Worm (Caenorhabditis elegans) whole organism, L1 larva: ENCODE results near the gene rpn-6.1.

Source experiments
- C04F5.9 ChIP-seq: sonication (generic microtip); optimal IDR thresholded peaks from 2 replicates; lab custom pipeline; 2016; ENCODE audit warnings: missing genetic modification characterization, missing compliant biosample characterization
- C16A3.4 ChIP-seq: fragments of 150-350 bp; optimal IDR thresholded peaks from 2 replicates; lab custom pipeline; 2014; ENCODE audit warnings: missing biosample characterization, missing genetic modification characterization
- C34B4.2 ChIP-seq: sonication (generic microtip); optimal IDR thresholded peaks from 2 replicates; lab custom pipeline; 2017; ENCODE audit warnings: mild to moderate bottlenecking, missing genetic modification characterization, missing compliant biosample characterization
- F16B12.6 ChIP-seq: fragments of 150-350 bp; optimal IDR thresholded peaks from 2 replicates; lab custom pipeline; 2014; ENCODE audit warnings: missing biosample characterization, missing genetic modification characterization
- ama-1 ChIP-seq: fragments of 150-350 bp; optimal IDR thresholded peaks from 2 replicates; lab custom pipeline; 2014
- ceh-63 ChIP-seq: fragments of 200-800 bp; sonication (Bioruptor generic); optimal IDR thresholded peaks from 2 replicates; lab custom pipeline; 2018; ENCODE audit warnings: mild to moderate bottlenecking, missing genetic modification characterization, missing compliant biosample characterization
- ceh-90 ChIP-seq: sonication (generic microtip); optimal IDR thresholded peaks from 2 replicates; lab custom pipeline; 2016; ENCODE audit warnings: missing genetic modification characterization, missing compliant biosample characterization
- ces-1 ChIP-seq: fragments of 150-350 bp; optimal IDR thresholded peaks from 2 replicates; lab custom pipeline; 2014; ENCODE audit warnings: missing biosample characterization, missing genetic modification reagents, missing genetic modification characterization
- dpl-1 ChIP-seq, 3 experiments: fragments of 150-350 bp in 2 of 3; sonication (generic microtip) in 1 of 3; optimal IDR thresholded peaks; 2 replicates each; lab custom pipeline; 2014 to 2017; ENCODE audit warnings: missing biosample characterization in 3 of 3, missing genetic modification characterization in 3 of 3, missing genetic modification reagents in 3 of 3
- efl-1 ChIP-seq, 4 experiments: fragments of 150-350 bp; optimal IDR thresholded peaks in 3 of 4; peaks in 1 of 4; 1 replicate in 1 of 4; 2 replicates in 3 of 4; lab custom pipeline; 2014; ENCODE audit warnings: missing biosample characterization in 2 of 4, missing genetic modification characterization in 2 of 4, missing genetic modification reagents in 2 of 4
- efl-3 ChIP-seq: fragments of 200-800 bp; sonication (Bioruptor generic); optimal IDR thresholded peaks from 2 replicates; lab custom pipeline; 2018; ENCODE audit warnings: mild to moderate bottlenecking, missing genetic modification characterization, missing compliant biosample characterization
- egl-13 ChIP-seq: sonication (generic microtip); optimal IDR thresholded peaks from 2 replicates; lab custom pipeline; 2016; ENCODE audit warnings: missing genotype, missing genetic modification reagents, missing genetic modification characterization, missing compliant biosample characterization
- elt-2 ChIP-seq: sonication (generic microtip); optimal IDR thresholded peaks from 2 replicates; lab custom pipeline; 2016; ENCODE audit warnings: missing genetic modification characterization, mild to moderate bottlenecking, inconsistent platforms, missing compliant biosample characterization, missing genetic modification reagents
- elt-3 ChIP-seq, 6 experiments: fragments of 150-350 bp in 1 of 6; sonication (generic microtip); optimal IDR thresholded peaks; 2 replicates each; lab custom pipeline; 2017 to 2018; ENCODE audit warnings: missing biosample characterization in 6 of 6, missing genetic modification characterization in 6 of 6, inconsistent platforms in 1 of 6
- ets-5 ChIP-seq: fragments of 200-800 bp; sonication (Bioruptor generic); IDR thresholded peaks from 2 replicates; pipeline ENCODE4 v1.3.6; 2022; ENCODE audit warnings: missing genetic modification characterization, missing compliant biosample characterization
- fkh-4 ChIP-seq: sonication (generic microtip); optimal IDR thresholded peaks from 2 replicates; lab custom pipeline; 2016; ENCODE audit warnings: missing compliant biosample characterization, missing genetic modification characterization, borderline replicate concordance
- fkh-8 ChIP-seq: sonication (generic microtip); optimal IDR thresholded peaks from 2 replicates; lab custom pipeline; 2016; ENCODE audit warnings: mild to moderate bottlenecking, missing genetic modification characterization, missing compliant biosample characterization
- hlh-17 ChIP-seq: fragments of 200-800 bp; sonication (Bioruptor generic); optimal IDR thresholded peaks from 2 replicates; lab custom pipeline; 2018; ENCODE audit warnings: missing genetic modification characterization, mild to moderate bottlenecking, missing compliant biosample characterization, moderate library complexity, borderline replicate concordance
- hlh-4 ChIP-seq: sonication (generic microtip); optimal IDR thresholded peaks from 2 replicates; lab custom pipeline; 2016; ENCODE audit warnings: mild to moderate bottlenecking, missing genetic modification characterization, missing compliant biosample characterization
- hpl-2 ChIP-seq: fragments of 150-350 bp; optimal IDR thresholded peaks from 2 replicates; lab custom pipeline; 2014; ENCODE audit warnings: missing biosample characterization, missing genetic modification reagents, missing genetic modification characterization
- irx-1 ChIP-seq: sonication (generic microtip); optimal IDR thresholded peaks from 2 replicates; lab custom pipeline; 2016; ENCODE audit warnings: missing genetic modification characterization, missing compliant biosample characterization
- isw-1 ChIP-seq: fragments of 200-800 bp; sonication (Bioruptor generic); IDR thresholded peaks from 2 replicates; pipeline ENCODE4 v1.3.6; 2022; ENCODE audit warnings: missing genetic modification characterization, missing compliant biosample characterization
- lin-13 ChIP-seq: fragments of 150-350 bp; optimal IDR thresholded peaks from 2 replicates; lab custom pipeline; 2014; ENCODE audit warnings: missing biosample characterization, missing genetic modification reagents, missing genetic modification characterization
- lin-35 ChIP-seq, 2 experiments: fragments of 150-350 bp; optimal IDR thresholded peaks; 2 replicates each; lab custom pipeline; 2014; ENCODE audit warnings: missing biosample characterization in 2 of 2, missing genetic modification characterization in 2 of 2, missing genetic modification reagents in 2 of 2
- lsy-2 ChIP-seq, 2 experiments: fragments of 150-350 bp; optimal IDR thresholded peaks; 2 replicates each; lab custom pipeline; 2014; ENCODE audit warnings: missing biosample characterization in 2 of 2, missing genetic modification characterization in 2 of 2
- mab-9 ChIP-seq: fragments of 200-800 bp; sonication (Bioruptor generic); IDR thresholded peaks from 2 replicates; pipeline ENCODE4 v1.3.6; 2022; ENCODE audit warnings: missing genetic modification reagents, missing genetic modification characterization, missing compliant biosample characterization
- mef-2 ChIP-seq: fragments of 150-350 bp; optimal IDR thresholded peaks from 2 replicates; lab custom pipeline; 2014; ENCODE audit warnings: missing biosample characterization, missing genetic modification characterization
- mep-1 ChIP-seq: fragments of 150-350 bp; optimal IDR thresholded peaks from 2 replicates; lab custom pipeline; 2014; ENCODE audit warnings: missing biosample characterization, missing genetic modification characterization
- nhr-11 ChIP-seq: fragments of 150-350 bp; optimal IDR thresholded peaks from 2 replicates; lab custom pipeline; 2014; ENCODE audit warnings: missing biosample characterization, missing genetic modification characterization
- nhr-12 ChIP-seq: sonication (generic microtip); optimal IDR thresholded peaks from 2 replicates; lab custom pipeline; 2017; ENCODE audit warnings: missing biosample characterization, missing genetic modification characterization
- nhr-20 ChIP-seq: sonication (generic microtip); optimal IDR thresholded peaks from 2 replicates; lab custom pipeline; 2016; ENCODE audit warnings: mild to moderate bottlenecking, missing genetic modification characterization, missing compliant biosample characterization
- nhr-28 ChIP-seq: fragments of 150-350 bp; optimal IDR thresholded peaks from 2 replicates; lab custom pipeline; 2014; ENCODE audit warnings: missing biosample characterization, missing genetic modification characterization
- nhr-47 ChIP-seq: sonication (generic microtip); optimal IDR thresholded peaks from 2 replicates; lab custom pipeline; 2016; ENCODE audit warnings: mild to moderate bottlenecking, missing genetic modification characterization, moderate library complexity, missing compliant biosample characterization
- nhr-71 ChIP-seq: sonication (generic microtip); optimal IDR thresholded peaks from 2 replicates; lab custom pipeline; 2016; ENCODE audit warnings: mild to moderate bottlenecking, missing genetic modification characterization, moderate library complexity, missing compliant biosample characterization
- nhr-77 ChIP-seq: fragments of 150-350 bp; optimal IDR thresholded peaks from 2 replicates; lab custom pipeline; 2014; ENCODE audit warnings: missing biosample characterization, missing genetic modification characterization
- nhr-90 ChIP-seq: sonication (generic microtip); optimal IDR thresholded peaks from 2 replicates; lab custom pipeline; 2016; ENCODE audit warnings: mild to moderate bottlenecking, missing genetic modification characterization, missing compliant biosample characterization; ENCODE audit not compliant: poor library complexity
- pax-3 ChIP-seq: fragments of 200-800 bp; sonication (Bioruptor generic); optimal IDR thresholded peaks from 2 replicates; lab custom pipeline; 2018; ENCODE audit warnings: mild to moderate bottlenecking, missing genetic modification characterization, moderate library complexity, missing compliant biosample characterization
- pqm-1 ChIP-seq: sonication (generic microtip); optimal IDR thresholded peaks from 3 replicates; lab custom pipeline; 2017; ENCODE audit warnings: missing biosample characterization, missing genetic modification characterization
- snpc-4 ChIP-seq: fragments of 150-350 bp; optimal IDR thresholded peaks from 2 replicates; lab custom pipeline; 2014; ENCODE audit warnings: missing biosample characterization, missing genetic modification characterization
- sox-4 ChIP-seq: sonication (generic microtip); optimal IDR thresholded peaks from 2 replicates; lab custom pipeline; 2016; ENCODE audit warnings: missing genetic modification characterization, missing compliant biosample characterization
- sup-37 ChIP-seq: fragments of 200-800 bp; sonication (Bioruptor generic); optimal IDR thresholded peaks from 2 replicates; lab custom pipeline; 2018; ENCODE audit warnings: mild to moderate bottlenecking, missing genetic modification characterization, missing compliant biosample characterization
- swsn-7 ChIP-seq: sonication (generic microtip); optimal IDR thresholded peaks from 2 replicates; lab custom pipeline; 2016; ENCODE audit warnings: missing genetic modification characterization, missing compliant biosample characterization
- tbx-2 ChIP-seq: sonication (generic microtip); optimal IDR thresholded peaks from 2 replicates; lab custom pipeline; 2016; ENCODE audit warnings: missing genetic modification characterization, missing compliant biosample characterization
- tlp-1 ChIP-seq: fragments of 150-350 bp; optimal IDR thresholded peaks from 2 replicates; lab custom pipeline; 2014; ENCODE audit warnings: missing biosample characterization, missing genetic modification characterization
- unc-30 ChIP-seq: sonication (generic microtip); optimal IDR thresholded peaks from 2 replicates; lab custom pipeline; 2017; ENCODE audit warnings: missing biosample characterization, missing genetic modification characterization
- unc-86 ChIP-seq: sonication (generic microtip); optimal IDR thresholded peaks from 2 replicates; lab custom pipeline; 2016; ENCODE audit warnings: missing genetic modification characterization, missing compliant biosample characterization
- vab-15 ChIP-seq: sonication (generic microtip); optimal IDR thresholded peaks from 2 replicates; lab custom pipeline; 2017; ENCODE audit warnings: missing genotype, mild to moderate bottlenecking, missing genetic modification characterization, missing compliant biosample characterization
- xbp-1 ChIP-seq: sonication (generic microtip); optimal IDR thresholded peaks from 2 replicates; lab custom pipeline; 2016; ENCODE audit warnings: missing genetic modification characterization, missing compliant biosample characterization
- ztf-11 ChIP-seq, 2 experiments: sonication (generic microtip); optimal IDR thresholded peaks; 2 replicates each; lab custom pipeline; 2016 to 2017; ENCODE audit warnings: missing genetic modification characterization in 2 of 2, missing biosample characterization in 1 of 2, missing compliant biosample characterization in 1 of 2
- ztf-4 ChIP-seq: fragments of 150-350 bp; optimal IDR thresholded peaks from 2 replicates; lab custom pipeline; 2014; ENCODE audit warnings: missing biosample characterization, missing genetic modification characterization

Gene rpn-6.1

DNA sequence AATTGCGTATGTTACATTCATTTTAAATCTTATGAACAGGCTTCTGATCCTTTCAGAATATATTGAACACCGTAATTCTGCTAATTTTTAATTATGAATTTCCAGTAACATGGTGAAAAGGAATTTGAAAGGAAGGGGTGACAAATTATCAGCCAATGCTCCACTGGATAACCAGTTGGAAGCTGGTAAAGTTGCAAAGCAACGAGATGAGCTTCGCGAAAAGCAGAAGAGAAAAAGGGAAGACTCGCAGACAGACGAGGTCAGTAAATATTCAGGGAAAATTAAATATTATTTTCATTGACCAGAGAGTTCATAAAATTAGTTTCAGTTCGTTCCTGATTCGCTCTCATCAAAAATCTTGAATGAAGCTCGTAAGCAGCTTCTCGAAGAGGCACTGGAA, 29.9 kb downstream of the rpn-6.1 start, which contains the start of gene byn-1:
byn-1 (plus strand) TSS at position 106 of the 400 bp plus-strand sequence.
- TF ChIP-seq hpl-2 (GFP tag; lab: Kevin White, UChicago) = no peak
- peak in 1 of 2 experiments; percentile 18 for TF ChIP-seq lsy-2 (tag; optimal IDR thresholded peaks at IDR 0.05; lab: Kevin White, UChicago)

DNA sequence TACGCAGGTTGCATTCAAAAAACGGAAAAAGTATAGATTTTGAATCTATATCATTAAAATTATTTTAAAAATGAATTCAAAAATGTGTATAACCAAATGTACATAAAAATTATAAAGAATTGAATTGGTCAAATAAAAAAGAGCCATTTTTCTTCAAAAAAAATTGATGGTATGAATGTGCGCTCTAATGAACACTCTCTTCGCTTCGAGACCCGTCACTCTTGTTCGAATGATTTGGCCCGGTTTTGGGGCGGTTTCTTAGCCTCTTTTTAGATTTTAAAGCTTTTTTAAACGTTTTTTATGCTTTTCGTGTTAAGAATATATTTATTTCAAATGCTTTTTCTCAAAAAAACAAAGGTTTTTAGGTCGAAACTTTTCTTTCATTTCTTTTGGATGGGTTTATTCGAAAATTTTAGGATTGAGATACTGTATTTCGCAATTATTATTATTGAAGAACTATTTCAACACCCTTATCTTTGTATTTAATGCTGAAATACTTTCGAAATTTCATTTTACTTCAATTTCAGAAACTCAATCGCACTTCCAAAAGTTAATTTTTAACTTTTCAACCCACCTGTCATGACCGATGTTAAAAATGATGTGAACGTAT, 32.1 kb downstream of the rpn-6.1 start, which contains the start of gene inf-1:
inf-1 (plus strand) TSS at position 577 of the 610 bp plus-strand sequence.
- TF ChIP-seq F16B12.6 (tag; lab: Kevin White, UChicago) (peak; percentile 16), dpl-1 (GFP tag; optimal IDR thresholded peaks at IDR 0.05; lab: Kevin White, UChicago) (peak; percentile 41 to 77 (median 61)), lin-35 (GFP tag; optimal IDR thresholded peaks at IDR 0.05; lab: Kevin White, UChicago) (peak; percentile 69 to 81), pax-3 (no peak), sox-4 (tag; lab: Kevin White, UChicago) (no peak), efl-1 (optimal IDR thresholded peaks at IDR 0.05; lab: Kevin White, UChicago) (peak; percentile 63), efl-1 (GFP tag; optimal IDR thresholded peaks at IDR 0.05 in 1 of 2; lab: Kevin White, UChicago) (peak; percentile 70 to 91), C16A3.4 (peak; percentile 55), pqm-1 (tag; lab: Kevin White, UChicago) (no peak), sup-37 (GFP tag; lab: Kevin White, UChicago) (no peak), ztf-4 (tag; lab: Kevin White, UChicago) (no peak), ets-5 (GFP tag; lab: Robert Waterston, UW) (no peak), egl-13 (tag; lab: Kevin White, UChicago) (no peak), vab-15 (no peak), nhr-71 (tag; lab: Kevin White, UChicago) (peak; percentile 41), lsy-2 (tag; optimal IDR thresholded peaks at IDR 0.05; lab: Kevin White, UChicago) (peak; percentile 67 to 88), nhr-12 (tag; lab: Kevin White, UChicago) (no peak), hlh-17 (GFP tag; lab: Kevin White, UChicago) (no peak), nhr-11 (tag; lab: Kevin White, UChicago) (no peak), ama-1 (lab: Kevin White, UChicago) (no peak), unc-30 (no peak), tlp-1 (tag; lab: Kevin White, UChicago) (no peak), ceh-63 (no peak), unc-86 (tag; lab: Kevin White, UChicago) (no peak), mep-1 (peak; percentile 66), hlh-4 (tag; lab: Kevin White, UChicago) (no peak), tbx-2 (tag; lab: Kevin White, UChicago) (no peak), nhr-47 (tag; lab: Kevin White, UChicago) (peak; percentile 18), fkh-8 (tag; lab: Kevin White, UChicago) (peak; percentile 14), elt-2 (tag; lab: Kevin White, UChicago) (no peak), nhr-77 (tag; lab: Kevin White, UChicago) (no peak), ces-1 (GFP tag; lab: Kevin White, UChicago) (no peak), elt-3 (tag; optimal IDR thresholded peaks at IDR 0.05; lab: Kevin White, UChicago) (peak in 2 of 6 experiments; percentile 19 to 46), swsn-7 (tag; lab: Kevin White, UChicago) (peak; percentile 26), nhr-28 (tag; lab: Kevin White, UChicago) (no peak), mef-2 (tag; lab: Kevin White, UChicago) (no peak), ztf-11 (tag; optimal IDR thresholded peaks at IDR 0.05; lab: Kevin White, UChicago) (no peak), isw-1 (GFP tag; lab: Robert Waterston, UW) (no peak), irx-1 (tag; lab: Kevin White, UChicago) (no peak), lin-13 (GFP tag; lab: Kevin White, UChicago) (peak; percentile 25), xbp-1 (tag; lab: Kevin White, UChicago) (peak; percentile 44), snpc-4 (tag; lab: Kevin White, UChicago) (no peak), ceh-90 (tag; lab: Kevin White, UChicago) (no peak), nhr-90 (tag; lab: Kevin White, UChicago) (no peak), nhr-20 (tag; lab: Kevin White, UChicago) (peak; percentile 34), fkh-4 (tag; lab: Kevin White, UChicago) (no peak), C34B4.2 (tag; lab: Kevin White, UChicago) (no peak), mab-9 (GFP tag; lab: Robert Waterston, UW) (no peak), efl-3 (GFP tag; lab: Kevin White, UChicago) (no peak), C04F5.9 (tag; lab: Kevin White, UChicago) (no peak)
